Worm (Caenorhabditis elegans): Measurements from ENCODE around the gene ZK682.7.

ce11 chrV:9340318-9340717, 48.4 kb upstream of the ZK682.7 start:
- no peak for TF ChIP-seq tbx-11 (GFP tag; IDR thresholded peaks at IDR 0.05)
- TF ChIP-seq scrt-1 (GFP tag; IDR thresholded peaks at IDR 0.05) = no peak
